Worm (Caenorhabditis elegans): ENCODE measurements around the gene dmd-5.
A peak's percentile ranks its signal among the peaks of the same experiment; 100 is the strongest.

ce11 chrII:5781935-5782921 lies 8.2 kb upstream of the dmd-5 start, which contains the start of gene K05F1.6:
- TF ChIP-seq ceh-13 (GFP tag; optimal IDR thresholded peaks at IDR 0.05) = peak; percentile 42
- peak; percentile 71 for TF ChIP-seq tbx-11 (GFP tag; IDR thresholded peaks at IDR 0.05)
- TF ChIP-seq flt-1 (GFP tag; IDR thresholded peaks at IDR 0.05) = peak; percentile 9; the same call in 1 of the 2 replicates
- TF ChIP-seq ama-1 (optimal IDR thresholded peaks at IDR 0.05) = no peak
- TF ChIP-seq tra-4 (tag; optimal IDR thresholded peaks at IDR 0.05) = no peak
- TF ChIP-seq tbx-37 (GFP tag; conservative IDR thresholded peaks at IDR 0.05) = peak; percentile 17; the same call in 1 of the 2 replicates
- peak; percentile 92 for TF ChIP-seq aly-1 (tag; optimal IDR thresholded peaks at IDR 0.05)
- TF ChIP-seq ceh-36 (tag; optimal IDR thresholded peaks at IDR 0.05) = peak; percentile 58
- peak; percentile 59; the same call in 1 of the 2 replicates for TF ChIP-seq sea-1 (GFP tag; conservative IDR thresholded peaks at IDR 0.05)
- peak; percentile 38 for TF ChIP-seq hnd-1 (tag; optimal IDR thresholded peaks at IDR 0.05)
- TF ChIP-seq ets-7 (tag; optimal IDR thresholded peaks at IDR 0.05) = peak; percentile 58
- peak; percentile 88 for TF ChIP-seq hmg-4 (GFP tag; optimal IDR thresholded peaks at IDR 0.05)
- TF ChIP-seq scrt-1 (GFP tag; IDR thresholded peaks at IDR 0.05) = peak; percentile 68
- TF ChIP-seq B0310.2 (tag; optimal IDR thresholded peaks at IDR 0.05) = peak; percentile 77

Data from whole organism, early embryonic.